Fruit fly (Drosophila melanogaster): Measurements from ENCODE around the gene CG2260.

The CG2260 gene

dm6 chrX:8081427-8082185 is 39.3 kb downstream of the CG2260 start, which contains the start of gene Ldsdh1:
Gene Ldsdh1, minus strand, starts transcription at chrX:8081605.
- TF ChIP-seq CG17801 (GFP tag; optimal IDR thresholded peaks at IDR 0.05; ENCODE audit: partially characterized antibody), result no peak

DNA sequence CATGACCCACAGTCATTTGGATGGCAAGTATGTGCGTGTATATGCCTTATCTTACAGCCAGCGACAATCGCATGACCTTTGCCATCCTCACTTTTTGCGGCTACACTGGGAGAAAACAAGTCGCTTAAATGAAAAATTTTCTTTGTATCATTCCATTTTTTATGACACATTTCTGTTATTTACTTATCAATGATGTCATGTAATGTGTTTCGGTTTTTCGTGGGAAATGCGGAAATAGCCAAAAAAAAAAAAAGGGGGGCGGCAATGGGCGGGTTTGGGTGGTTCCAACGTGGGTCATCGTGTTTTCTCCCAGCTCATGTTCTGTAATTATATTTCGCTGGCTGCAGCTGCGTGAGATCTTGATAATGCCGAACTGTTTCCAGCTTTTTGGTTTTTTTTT is 40.8 kb downstream of the CG2260 start:
- TF ChIP-seq CG17801 (GFP tag; optimal IDR thresholded peaks at IDR 0.05; ENCODE audit: partially characterized antibody), result no peak

DNA sequence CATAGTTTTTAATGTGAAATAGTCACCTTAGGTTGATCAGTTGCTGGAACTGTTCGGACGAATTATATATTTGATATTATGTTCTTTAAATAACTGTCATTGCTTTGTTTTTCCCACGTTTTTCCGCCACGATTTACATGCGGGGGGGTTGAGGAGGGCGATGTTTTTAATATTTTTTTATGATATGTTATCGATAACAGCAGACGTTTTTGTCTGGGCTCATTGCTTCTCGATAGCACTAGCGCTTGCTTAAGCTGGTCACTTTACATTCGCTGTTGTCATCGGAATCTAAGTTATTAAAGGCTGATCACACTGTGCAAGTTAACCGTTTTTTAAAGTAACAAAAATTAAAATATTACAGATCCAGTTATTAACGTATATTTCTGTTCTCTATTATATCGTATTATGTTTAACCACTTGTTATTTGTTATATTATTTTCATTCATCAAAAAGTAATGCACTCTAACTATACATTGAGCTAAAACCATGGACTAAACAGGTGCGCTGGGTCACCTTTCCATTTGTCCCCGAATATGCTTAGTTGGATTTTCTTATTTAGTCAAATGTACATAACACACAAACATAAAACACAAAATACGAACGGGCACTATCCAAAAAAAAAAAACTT is 45.5 kb downstream of the CG2260 start, which contains the start of the genes Upf2 and CG1571:
TSS of gene Upf2 (minus strand) at position 167 of the 628 bp plus-strand sequence.
TSS of gene CG1571 (plus strand) at position 578 of the 628 bp plus-strand sequence.
- TF ChIP-seq CG17801 (GFP tag; optimal IDR thresholded peaks at IDR 0.05; ENCODE audit: partially characterized antibody), result no peak
